Fruit fly (Drosophila melanogaster) whole organism, wandering third instar larva: Measurements from ENCODE around the gene Rrp46.

Experiments
- Abd-B ChIP-seq: fragments of >200 bp; optimal IDR thresholded peaks from 2 replicates; lab custom pipeline; 2017; ENCODE audit warnings: missing biosample characterization, missing genetic modification characterization
- CG32264 ChIP-seq: fragments of 200-800 bp; sonication (Bioruptor generic); optimal IDR thresholded peaks from 2 replicates; lab custom pipeline; 2016; ENCODE audit warnings: missing biosample characterization, missing genetic modification characterization
- CG9705 ChIP-seq: fragments of 200-800 bp; sonication (Bioruptor generic); optimal IDR thresholded peaks from 2 replicates; lab custom pipeline; 2018; ENCODE audit warnings: missing biosample characterization, mild to moderate bottlenecking, missing genetic modification characterization
- CrebA ChIP-seq: fragments of 200-800 bp; sonication (Bioruptor generic); optimal IDR thresholded peaks from 2 replicates; lab custom pipeline; 2016; ENCODE audit warnings: missing biosample characterization, mild to moderate bottlenecking, missing genetic modification characterization, borderline replicate concordance
- Dfd ChIP-seq: fragments of >200 bp; optimal IDR thresholded peaks from 2 replicates; lab custom pipeline; 2017; ENCODE audit warnings: missing biosample characterization, missing genetic modification characterization
- Dif ChIP-seq: fragments of 200-275, 200-300 bp; sonication (Bioruptor generic); optimal IDR thresholded peaks from 2 replicates; lab custom pipeline; 2018; ENCODE audit warnings: missing biosample characterization, missing genetic modification characterization; ENCODE audit not compliant: partially characterized antibody
- GATAd ChIP-seq: sonication (Bioruptor generic); optimal IDR thresholded peaks from 2 replicates; lab custom pipeline; 2016; ENCODE audit warnings: missing biosample characterization, missing genetic modification characterization
- HLH106 ChIP-seq: fragments of 200-800 bp; optimal IDR thresholded peaks from 3 replicates; lab custom pipeline; 2019; ENCODE audit warnings: missing biosample characterization, mild to moderate bottlenecking, missing genetic modification characterization, moderate library complexity
- Hnf4 ChIP-seq: fragments of 200-800 bp; sonication (Bioruptor generic); optimal IDR thresholded peaks from 2 replicates; lab custom pipeline; 2016; ENCODE audit warnings: missing biosample characterization, mild to moderate bottlenecking, missing genetic modification characterization
- Hr78 ChIP-seq: fragments of >200 bp; optimal IDR thresholded peaks from 2 replicates; lab custom pipeline; 2017; ENCODE audit warnings: missing biosample characterization, missing genetic modification characterization
- Hr83 ChIP-seq: fragments of 200-300 bp; sonication (Bioruptor generic); optimal IDR thresholded peaks from 2 replicates; lab custom pipeline; 2016; ENCODE audit warnings: missing biosample characterization, mild to moderate bottlenecking, missing genetic modification characterization, moderate library complexity; ENCODE audit not compliant: poor library complexity, severe bottlenecking
- Mio ChIP-seq: sonication (Bioruptor generic); optimal IDR thresholded peaks from 2 replicates; lab custom pipeline; 2016; ENCODE audit warnings: missing biosample characterization, missing genetic modification characterization
- Myc ChIP-seq: fragments of >200 bp; optimal IDR thresholded peaks from 2 replicates; lab custom pipeline; 2017
- N ChIP-seq: fragments of >200 bp; optimal IDR thresholded peaks from 2 replicates; lab custom pipeline; 2018; ENCODE audit warnings: missing biosample characterization, missing external identifiers, missing genetic modification characterization
- OdsH ChIP-seq: fragments of 200-800 bp; sonication (Bioruptor generic); optimal IDR thresholded peaks from 2 replicates; lab custom pipeline; 2016; ENCODE audit warnings: missing biosample characterization, mild to moderate bottlenecking, missing genetic modification characterization
- Rel ChIP-seq, 2 experiments: fragments of 200-800 bp; sonication (Bioruptor generic) in 1 of 2; optimal IDR thresholded peaks; 2 replicates in 1 of 2; 3 replicates in 1 of 2; lab custom pipeline; 2016 to 2019; ENCODE audit warnings: mild to moderate bottlenecking in 2 of 2, missing biosample characterization in 2 of 2, missing genetic modification characterization in 2 of 2, moderate library complexity in 1 of 2
- Sp1 ChIP-seq: fragments of 200-800 bp; sonication (Bioruptor generic); optimal IDR thresholded peaks from 3 replicates; lab custom pipeline; 2019; ENCODE audit warnings: missing biosample characterization, mild to moderate bottlenecking, missing genetic modification characterization, moderate library complexity
- br ChIP-seq: fragments of 200-800 bp; sonication (Bioruptor generic); optimal IDR thresholded peaks from 2 replicates; lab custom pipeline; 2016; ENCODE audit warnings: missing biosample characterization, missing genetic modification characterization
- brk ChIP-seq: fragments of 200-800 bp; sonication (Bioruptor generic); optimal IDR thresholded peaks from 2 replicates; lab custom pipeline; 2016; ENCODE audit warnings: missing biosample characterization, mild to moderate bottlenecking, missing genetic modification characterization
- dl ChIP-seq, 2 experiments: fragments of 175-275, 200-275 bp in 1 of 2; fragments of 200-275 bp in 1 of 2; sonication (Bioruptor generic); optimal IDR thresholded peaks; lab custom pipeline; 2018; ENCODE audit warnings: mild to moderate bottlenecking in 2 of 2, missing biosample characterization in 2 of 2, missing genetic modification characterization in 2 of 2, moderate library complexity in 2 of 2; ENCODE audit not compliant: partially characterized antibody in 2 of 2, insufficient read depth in 1 of 2
- dmrt93B ChIP-seq: fragments of 200-800 bp; sonication (Bioruptor generic); optimal IDR thresholded peaks from 2 replicates; lab custom pipeline; 2018; ENCODE audit warnings: missing biosample characterization, mild to moderate bottlenecking, missing genetic modification characterization
- dsf ChIP-seq: sonication (Bioruptor generic); optimal IDR thresholded peaks from 2 replicates; lab custom pipeline; 2016; ENCODE audit warnings: missing biosample characterization, missing genetic modification characterization, borderline replicate concordance
- foxo ChIP-seq, 2 experiments: fragments of 200-800 bp; sonication (Bioruptor generic); optimal IDR thresholded peaks; 2 replicates in 1 of 2; 3 replicates in 1 of 2; lab custom pipeline; 2016 to 2017; ENCODE audit warnings: missing biosample characterization in 2 of 2, missing genetic modification characterization in 2 of 2
- fru ChIP-seq: fragments of 200-800 bp; sonication (Bioruptor generic); optimal IDR thresholded peaks from 3 replicates; lab custom pipeline; 2016; ENCODE audit warnings: missing biosample characterization, mild to moderate bottlenecking, missing genetic modification characterization
- h ChIP-seq: fragments of 200-800 bp; sonication (Bioruptor generic); optimal IDR thresholded peaks from 3 replicates; lab custom pipeline; 2016; ENCODE audit warnings: missing biosample characterization, mild to moderate bottlenecking, missing genetic modification characterization
- jim ChIP-seq: fragments of 175-275, 200-325 bp; sonication (Bioruptor generic); optimal IDR thresholded peaks from 2 replicates; lab custom pipeline; 2016; ENCODE audit warnings: missing biosample characterization, mild to moderate bottlenecking, missing genetic modification characterization
- lola ChIP-seq: fragments of >200 bp; optimal IDR thresholded peaks from 2 replicates; lab custom pipeline; 2017; ENCODE audit warnings: missing biosample characterization, missing genetic modification characterization
- pan ChIP-seq: fragments of >200 bp; optimal IDR thresholded peaks from 2 replicates; lab custom pipeline; 2017
- psq ChIP-seq: fragments of 200-800 bp; sonication (Bioruptor generic); optimal IDR thresholded peaks from 3 replicates; lab custom pipeline; 2017; ENCODE audit warnings: missing biosample characterization, mild to moderate bottlenecking, missing genetic modification characterization, moderate library complexity
- rgr ChIP-seq: fragments of 200-800 bp; sonication (Bioruptor generic); optimal IDR thresholded peaks from 3 replicates; lab custom pipeline; 2016; ENCODE audit warnings: missing biosample characterization, mild to moderate bottlenecking, missing genetic modification characterization
- sage ChIP-seq: fragments of 200-800 bp; sonication (Bioruptor generic); optimal IDR thresholded peaks from 2 replicates; lab custom pipeline; 2016; ENCODE audit warnings: missing biosample characterization, mild to moderate bottlenecking, missing genetic modification characterization
- sv ChIP-seq: fragments of 200-800 bp; sonication (Bioruptor generic); optimal IDR thresholded peaks from 3 replicates; lab custom pipeline; 2016; ENCODE audit warnings: missing biosample characterization, missing genetic modification characterization
- tai ChIP-seq: sonication (Bioruptor generic); optimal IDR thresholded peaks from 2 replicates; lab custom pipeline; 2016; ENCODE audit warnings: missing biosample characterization, missing genetic modification characterization
- usp ChIP-seq: fragments of >200 bp; optimal IDR thresholded peaks from 2 replicates; lab custom pipeline; 2017; ENCODE audit warnings: missing biosample characterization, missing genetic modification characterization
- woc ChIP-seq: sonication (Bioruptor generic); optimal IDR thresholded peaks from 2 replicates; lab custom pipeline; 2016; ENCODE audit warnings: missing biosample characterization, mild to moderate bottlenecking, missing genetic modification characterization

Rrp46 gene

DNA sequence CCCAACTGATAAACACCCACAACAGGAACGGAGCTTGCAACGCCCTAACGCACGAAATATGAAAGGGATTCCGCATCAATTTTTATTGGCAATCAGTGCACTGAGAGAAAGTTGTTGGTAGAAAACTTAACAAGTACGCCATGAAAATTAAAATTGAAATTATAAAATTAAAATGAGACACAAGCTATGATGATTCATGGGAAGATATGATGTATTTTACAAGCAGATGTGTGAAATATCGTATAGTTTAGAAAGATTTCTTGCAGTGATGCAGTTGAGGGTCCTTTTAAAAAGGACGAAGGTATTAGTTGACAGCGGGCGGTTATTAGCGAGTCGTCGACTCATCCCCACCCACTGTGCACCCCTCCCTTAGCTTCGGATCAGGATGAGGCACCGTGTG, 42.6 kb upstream of the Rrp46 start:
- TF ChIP-seq Sp1: no peak
- no peak for TF ChIP-seq HLH106
- no peak for TF ChIP-seq brk (GFP tag; lab: Kevin White, UChicago)
- TF ChIP-seq usp (GFP tag; lab: Kevin White, UChicago): no peak
- no peak for TF ChIP-seq sv
- no peak for TF ChIP-seq lola
- TF ChIP-seq foxo (GFP tag; optimal IDR thresholded peaks at IDR 0.05; lab: Kevin White, UChicago): no peak
- no peak for TF ChIP-seq woc (GFP tag; lab: Kevin White, UChicago)
- TF ChIP-seq pan (lab: Kevin White, UChicago): no peak
- TF ChIP-seq Hnf4 (GFP tag; lab: Kevin White, UChicago): no peak
- TF ChIP-seq jim (GFP tag; lab: Kevin White, UChicago): no peak
- TF ChIP-seq h (GFP tag; lab: Kevin White, UChicago): no peak

DNA sequence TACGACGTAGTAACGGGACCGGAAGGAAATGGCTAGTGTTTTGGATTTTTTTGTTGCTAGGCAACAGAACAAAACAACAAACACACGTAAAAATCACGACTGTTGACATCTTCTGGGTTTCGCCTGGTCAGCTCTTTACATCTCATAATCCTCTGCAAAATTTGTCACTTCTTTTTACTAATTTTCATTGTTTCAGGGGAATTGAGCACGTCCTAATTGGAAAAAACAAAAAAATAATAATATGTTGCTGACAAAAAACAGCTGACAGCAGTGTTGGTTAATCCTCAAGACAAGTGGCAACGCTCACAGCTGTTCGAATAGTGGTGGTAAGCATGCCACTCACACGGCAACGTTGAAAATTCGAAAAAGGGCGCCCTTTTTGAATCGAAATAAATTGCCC, 35.3 kb upstream of the Rrp46 start, which contains the start of gene Rfx:
Rfx (minus strand) TSS at position 220 of the 400 bp plus-strand sequence.
- TF ChIP-seq jim (GFP tag; lab: Kevin White, UChicago) (no peak), pan (lab: Kevin White, UChicago) (no peak), sv (no peak), Sp1 (peak; percentile 36), h (GFP tag; lab: Kevin White, UChicago) (peak; percentile 29), HLH106 (peak; percentile 12), CG32264 (no peak), Myc (lab: Kevin White, UChicago) (no peak), brk (GFP tag; lab: Kevin White, UChicago) (peak; percentile 66), br (GFP tag; lab: Kevin White, UChicago) (peak; percentile 21), tai (GFP tag; lab: Kevin White, UChicago) (peak; percentile 44), woc (GFP tag; lab: Kevin White, UChicago) (no peak), foxo (GFP tag; optimal IDR thresholded peaks at IDR 0.05; lab: Kevin White, UChicago) (peak in 1 of 2 experiments; percentile 44), rgr (GFP tag; lab: Kevin White, UChicago) (peak; percentile 22), CrebA (peak; percentile 44), fru (GFP tag; lab: Kevin White, UChicago) (peak; percentile 17), Mio (GFP tag; lab: Kevin White, UChicago) (no peak), usp (GFP tag; lab: Kevin White, UChicago) (no peak), psq (GFP tag; lab: Kevin White, UChicago) (no peak), Rel (GFP tag; optimal IDR thresholded peaks at IDR 0.05; lab: Kevin White, UChicago) (no peak), Rel (tag; optimal IDR thresholded peaks at IDR 0.05; lab: Kevin White, UChicago) (peak; percentile 40), CG9705 (no peak), Abd-B (GFP tag; lab: Kevin White, UChicago) (no peak), OdsH (GFP tag; lab: Kevin White, UChicago) (peak; percentile 7), Hnf4 (GFP tag; lab: Kevin White, UChicago) (peak; percentile 49), dsf (GFP tag; lab: Kevin White, UChicago) (no peak), N (GFP tag; lab: Kevin White, UChicago) (no peak), Dif (GFP tag; lab: Kevin White, UChicago) (no peak), Dfd (GFP tag; lab: Kevin White, UChicago) (no peak)

DNA sequence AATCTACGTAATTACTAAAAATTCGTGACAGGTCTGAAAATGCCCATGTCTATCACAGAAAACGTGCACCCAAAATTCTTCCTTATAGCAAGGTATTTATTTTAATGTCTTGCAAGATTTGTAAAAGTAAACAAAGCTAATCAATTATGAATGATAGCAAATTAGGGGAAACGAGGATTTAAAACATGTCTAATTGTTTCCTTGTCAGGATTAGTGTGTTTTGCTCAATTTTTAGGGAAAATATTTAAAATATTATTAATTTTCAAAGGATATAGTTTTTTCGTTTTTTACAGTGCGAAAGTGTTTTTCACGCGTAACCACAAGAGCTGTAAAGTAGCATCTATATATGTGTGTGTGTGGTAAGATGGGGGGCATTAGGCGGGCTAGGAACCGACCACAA, 34.1 kb upstream of the Rrp46 start:
- TF ChIP-seq Hr83 (GFP tag; lab: Kevin White, UChicago): no peak
- no peak for TF ChIP-seq Myc (lab: Kevin White, UChicago)
- TF ChIP-seq fru (GFP tag; lab: Kevin White, UChicago): no peak
- no peak for TF ChIP-seq N (GFP tag; lab: Kevin White, UChicago)
- no peak for TF ChIP-seq sage (GFP tag; lab: Kevin White, UChicago)
- no peak for TF ChIP-seq CG9705
- no peak for TF ChIP-seq GATAd (GFP tag; lab: Kevin White, UChicago)
- TF ChIP-seq dl (GFP tag; optimal IDR thresholded peaks at IDR 0.05; lab: Kevin White, UChicago; ENCODE audit: insufficient read depth in 1 of 2, partially characterized antibody in 2 of 2): no peak
- TF ChIP-seq tai (GFP tag; lab: Kevin White, UChicago): no peak
- TF ChIP-seq Hr78 (GFP tag; lab: Kevin White, UChicago): no peak
- TF ChIP-seq CrebA: no peak
- TF ChIP-seq dsf (GFP tag; lab: Kevin White, UChicago): no peak
- TF ChIP-seq dmrt93B: no peak
- TF ChIP-seq Sp1: no peak
